Fruit fly (Drosophila melanogaster) whole organism, prepupa: Measurements from ENCODE around the gene tst.
A peak's percentile ranks its signal among the peaks of the same experiment; 100 is the strongest.

Experiments
- CG10631 ChIP-seq: fragments of 200-800 bp; sonication (Bioruptor generic); optimal IDR thresholded peaks from 2 replicates; lab custom pipeline; 2016; ENCODE audit warnings: missing biosample characterization, missing genetic modification characterization
- CG10669 ChIP-seq: fragments of 200-800 bp; sonication (Bioruptor generic); optimal IDR thresholded peaks from 3 replicates; lab custom pipeline; 2018; ENCODE audit warnings: missing biosample characterization, mild to moderate bottlenecking, missing genetic modification characterization, moderate library complexity
- CG11902 ChIP-seq: fragments of 200-800 bp; sonication (Bioruptor generic); optimal IDR thresholded peaks from 3 replicates; lab custom pipeline; 2016; ENCODE audit warnings: missing biosample characterization, missing genetic modification characterization
- CG15336 ChIP-seq: fragments of 200-800 bp; sonication (Bioruptor generic); IDR thresholded peaks from 2 replicates; pipeline ENCODE4 v1.3.6; 2022; ENCODE audit warnings: missing biosample characterization, missing genetic modification characterization
- CG3032 ChIP-seq: fragments of 200-800 bp; optimal IDR thresholded peaks from 2 replicates; lab custom pipeline; 2019; ENCODE audit warnings: missing biosample characterization, mild to moderate bottlenecking, missing genetic modification characterization, moderate library complexity
- CG31627 ChIP-seq: fragments of 200-800 bp; sonication (Bioruptor generic); optimal IDR thresholded peaks from 3 replicates; lab custom pipeline; 2016; ENCODE audit warnings: missing biosample characterization, missing genetic modification characterization
- CG32006 ChIP-seq: fragments of 200-800 bp; sonication (Bioruptor generic); optimal IDR thresholded peaks from 3 replicates; lab custom pipeline; 2017; ENCODE audit warnings: missing biosample characterization, mild to moderate bottlenecking, missing genetic modification characterization
- CG34406 ChIP-seq: fragments of 200-800 bp; sonication (Bioruptor generic); optimal IDR thresholded peaks from 3 replicates; lab custom pipeline; 2016; ENCODE audit warnings: missing biosample characterization, missing genetic modification characterization
- CG3919 ChIP-seq: fragments of 200-800 bp; sonication (Bioruptor generic); optimal IDR thresholded peaks from 3 replicates; lab custom pipeline; 2016; ENCODE audit warnings: missing biosample characterization, missing genetic modification characterization
- CG6163 ChIP-seq: fragments of 200-800 bp; sonication (Bioruptor generic); IDR thresholded peaks from 3 replicates; pipeline ENCODE4 v1.3.6; 2022; ENCODE audit warnings: missing biosample characterization, missing genetic modification characterization
- CG6276 ChIP-seq: fragments of 200-800 bp; sonication (Bioruptor generic); optimal IDR thresholded peaks from 2 replicates; lab custom pipeline; 2017; ENCODE audit warnings: missing biosample characterization, mild to moderate bottlenecking, missing genetic modification characterization
- CG6792 ChIP-seq: fragments of 200-800 bp; sonication (Bioruptor generic); optimal IDR thresholded peaks from 3 replicates; lab custom pipeline; 2016; ENCODE audit warnings: missing biosample characterization, missing genetic modification characterization
- CG6854 ChIP-seq: fragments of 200-800 bp; sonication (Bioruptor generic); optimal IDR thresholded peaks from 2 replicates; lab custom pipeline; 2017; ENCODE audit warnings: missing biosample characterization, mild to moderate bottlenecking, missing genetic modification characterization
- CG8119 ChIP-seq: fragments of 200-800 bp; sonication (Bioruptor generic); IDR thresholded peaks from 3 replicates; pipeline ENCODE4 v1.3.6; 2022; ENCODE audit warnings: missing biosample characterization, missing genetic modification characterization
- CG8632 ChIP-seq: fragments of 200-800 bp; sonication (Bioruptor generic); optimal IDR thresholded peaks from 3 replicates; lab custom pipeline; 2016; ENCODE audit warnings: missing biosample characterization, missing genetic modification characterization
- CG9139 ChIP-seq: fragments of 200-800 bp; sonication (Bioruptor generic); optimal IDR thresholded peaks from 3 replicates; lab custom pipeline; 2017; ENCODE audit warnings: missing biosample characterization, mild to moderate bottlenecking, missing genetic modification characterization
- Eip75B ChIP-seq: fragments of 200-800 bp; sonication (Bioruptor generic); optimal IDR thresholded peaks from 3 replicates; lab custom pipeline; 2016; ENCODE audit warnings: missing biosample characterization, missing genetic modification characterization
- Eip78C ChIP-seq: fragments of 200-800 bp; sonication (Bioruptor generic); peaks from one replicate; lab custom pipeline; 2016; ENCODE audit warnings: missing biosample characterization, missing genetic modification characterization
- Eip93F ChIP-seq: fragments of 200-800 bp; sonication (Bioruptor generic); optimal IDR thresholded peaks from 2 replicates; lab custom pipeline; 2016; ENCODE audit warnings: missing biosample characterization, mild to moderate bottlenecking, missing genetic modification characterization
- Ets21C ChIP-seq: fragments of 200-800 bp; sonication (Bioruptor generic); optimal IDR thresholded peaks from 3 replicates; lab custom pipeline; 2016; ENCODE audit warnings: missing biosample characterization, missing genetic modification characterization
- Gug ChIP-seq: fragments of 200-800 bp; sonication (Bioruptor generic); IDR thresholded peaks from 2 replicates; pipeline ENCODE4 v1.3.6; 2022; ENCODE audit warnings: missing biosample characterization, missing genetic modification characterization
- Hr38 ChIP-seq: sonication (Bioruptor generic); optimal IDR thresholded peaks from 2 replicates; lab custom pipeline; 2016; ENCODE audit warnings: missing biosample characterization, missing genetic modification characterization
- Hr4 ChIP-seq: fragments of 200-800 bp; sonication (Bioruptor generic); optimal IDR thresholded peaks from 3 replicates; lab custom pipeline; 2016; ENCODE audit warnings: missing biosample characterization, missing genetic modification characterization
- Lpt ChIP-seq: fragments of 200-800 bp; sonication (Bioruptor generic); optimal IDR thresholded peaks from 3 replicates; lab custom pipeline; 2016; ENCODE audit warnings: missing biosample characterization, missing genetic modification characterization
- OdsH ChIP-seq: fragments of 200-800 bp; sonication (Bioruptor generic); optimal IDR thresholded peaks from 3 replicates; lab custom pipeline; 2016; ENCODE audit warnings: missing biosample characterization, missing genetic modification characterization
- Sox102F ChIP-seq: fragments of 200-800 bp; sonication (Bioruptor generic); optimal IDR thresholded peaks from 2 replicates; lab custom pipeline; 2016; ENCODE audit warnings: missing biosample characterization, mild to moderate bottlenecking, missing genetic modification characterization
- Sox14 ChIP-seq: fragments of 200-800 bp; sonication (Bioruptor generic); optimal IDR thresholded peaks from 3 replicates; lab custom pipeline; 2016; ENCODE audit warnings: missing biosample characterization, missing genetic modification characterization
- Sox15 ChIP-seq: fragments of 200-800 bp; sonication (Bioruptor generic); optimal IDR thresholded peaks from 3 replicates; lab custom pipeline; 2016; ENCODE audit warnings: missing biosample characterization, missing genetic modification characterization
- achi ChIP-seq: fragments of 200-800 bp; sonication (Bioruptor generic); optimal IDR thresholded peaks from 3 replicates; lab custom pipeline; 2016; ENCODE audit warnings: missing biosample characterization, missing genetic modification characterization
- acj6 ChIP-seq: fragments of 200-800 bp; sonication (Bioruptor generic); optimal IDR thresholded peaks from 3 replicates; lab custom pipeline; 2016; ENCODE audit warnings: missing biosample characterization, missing genetic modification characterization
- cyc ChIP-seq: fragments of 200-800 bp; sonication (Bioruptor generic); optimal IDR thresholded peaks from 3 replicates; lab custom pipeline; 2016; ENCODE audit warnings: missing biosample characterization, missing genetic modification characterization
- dac ChIP-seq: fragments of 200-800 bp; sonication (Bioruptor generic); optimal IDR thresholded peaks from 2 replicates; lab custom pipeline; 2017; ENCODE audit warnings: missing biosample characterization, mild to moderate bottlenecking, missing genetic modification characterization
- dsx ChIP-seq: fragments of 200-800 bp; optimal IDR thresholded peaks from 3 replicates; lab custom pipeline; 2019; ENCODE audit warnings: missing biosample characterization, mild to moderate bottlenecking, missing genetic modification characterization, moderate library complexity; ENCODE audit not compliant: poor library complexity, severe bottlenecking
- eg ChIP-seq: fragments of 200-800 bp; sonication (Bioruptor generic); IDR thresholded peaks from 3 replicates; pipeline ENCODE4 v1.3.6; 2022; ENCODE audit warnings: missing biosample characterization, missing genetic modification characterization
- esn ChIP-seq: fragments of 200-800 bp; sonication (Bioruptor generic); optimal IDR thresholded peaks from 2 replicates; lab custom pipeline; 2016; ENCODE audit warnings: missing biosample characterization, mild to moderate bottlenecking, missing genetic modification characterization, moderate library complexity
- fd85E ChIP-seq: fragments of 200-800 bp; sonication (Bioruptor generic); optimal IDR thresholded peaks from 3 replicates; lab custom pipeline; 2016; ENCODE audit warnings: missing biosample characterization, missing genetic modification characterization
- pdm3 ChIP-seq: fragments of 200-800 bp; sonication (Bioruptor generic); optimal IDR thresholded peaks from 3 replicates; lab custom pipeline; 2016; ENCODE audit warnings: missing biosample characterization, missing genetic modification characterization
- salr ChIP-seq, 2 experiments: fragments of 200-800 bp; sonication (Bioruptor generic); optimal IDR thresholded peaks; 3 replicates each; lab custom pipeline; 2016 to 2018; ENCODE audit warnings: missing biosample characterization in 2 of 2, missing genetic modification characterization in 2 of 2, mild to moderate bottlenecking in 1 of 2
- ss ChIP-seq, 2 experiments: fragments of 200-800 bp; sonication (Bioruptor generic); optimal IDR thresholded peaks; 2 replicates in 1 of 2; 3 replicates in 1 of 2; lab custom pipeline; 2017 to 2018; ENCODE audit warnings: mild to moderate bottlenecking in 2 of 2, missing biosample characterization in 2 of 2, missing genetic modification characterization in 2 of 2, moderate library complexity in 1 of 2
- svp ChIP-seq: fragments of 200-800 bp; sonication (Bioruptor generic); peaks from one replicate; lab custom pipeline; 2016; ENCODE audit warnings: missing biosample characterization, missing genetic modification characterization

Gene tst

DNA sequence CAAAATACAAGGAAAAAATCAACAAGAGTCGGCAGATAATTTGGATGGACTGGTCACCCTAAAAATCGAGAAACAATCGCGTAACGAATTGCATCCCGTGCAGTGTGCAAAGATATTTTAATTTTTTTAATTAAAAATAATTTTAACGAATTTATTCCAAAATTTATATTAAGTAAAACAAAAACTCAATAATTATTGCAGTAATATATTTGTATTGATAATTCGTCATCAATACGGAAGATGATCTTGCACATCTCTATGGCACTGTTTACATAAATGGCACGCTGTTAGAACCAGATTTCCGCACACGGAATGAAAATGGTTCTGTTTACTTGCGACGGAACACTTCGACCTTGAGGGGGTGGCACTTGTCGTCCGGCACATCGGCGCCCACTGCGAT, at the start of gene tst (continued):
- TF ChIP-seq CG6276 (GFP tag; lab: Kevin White, UChicago) (no peak), Ets21C (no peak), CG10669 (peak; percentile 84), Sox102F (GFP tag; lab: Kevin White, UChicago) (peak; percentile 74), CG3032 (tag; lab: Kevin White, UChicago) (peak; percentile 91), Sox14 (GFP tag; lab: Kevin White, UChicago) (peak; percentile 78), esn (GFP tag; lab: Kevin White, UChicago) (peak; percentile 88)

DNA sequence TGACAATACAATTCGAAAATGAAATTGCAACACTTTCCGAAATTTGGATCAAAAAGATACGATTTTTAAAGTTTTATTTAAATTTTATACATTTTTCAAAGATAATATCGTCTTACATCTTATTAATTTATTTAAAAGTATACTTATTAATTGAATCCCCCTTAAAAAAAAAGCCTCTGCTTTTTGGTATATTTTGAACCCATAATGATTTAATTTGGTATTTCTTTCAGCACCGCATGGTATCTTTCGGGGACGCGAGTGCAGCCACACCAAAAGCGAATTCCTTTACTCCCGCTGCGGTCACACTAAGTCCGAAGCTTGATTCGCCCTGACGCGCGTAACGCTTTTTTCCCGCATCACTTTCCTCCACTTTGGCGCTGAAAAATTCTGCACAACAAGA, 47.6 kb upstream of the tst start:
- TF ChIP-seq OdsH (GFP tag; lab: Kevin White, UChicago) (peak; percentile 45), Sox102F (GFP tag; lab: Kevin White, UChicago) (no peak), CG3919 (no peak), dac (no peak), Sox15 (GFP tag; lab: Kevin White, UChicago) (no peak), Eip78C (GFP tag; lab: Kevin White, UChicago) (peak; percentile 65), esn (GFP tag; lab: Kevin White, UChicago) (peak; percentile 11), salr (GFP tag; optimal IDR thresholded peaks at IDR 0.05; lab: Kevin White, UChicago) (no peak), Gug (GFP tag; lab: Robert Waterston, UW) (no peak), CG32006 (GFP tag; lab: Kevin White, UChicago) (peak; percentile 20), CG15336 (GFP tag; lab: Robert Waterston, UW) (peak; percentile 33; the same call in 1 of the 2 replicates), CG11902 (GFP tag; lab: Kevin White, UChicago) (no peak), CG31627 (GFP tag; lab: Kevin White, UChicago) (no peak), eg (GFP tag; lab: Robert Waterston, UW) (no peak), CG8632 (GFP tag; lab: Kevin White, UChicago) (no peak), CG34406 (GFP tag; lab: Kevin White, UChicago) (no peak), Eip93F (GFP tag; lab: Kevin White, UChicago) (no peak), Lpt (no peak), svp (no peak), acj6 (peak; percentile 14), CG6163 (GFP tag; lab: Robert Waterston, UW) (0 out of 3 replicates have a peak, but pooled peaks have one; percentile 13), pdm3 (GFP tag; lab: Kevin White, UChicago) (no peak), CG6792 (GFP tag; lab: Kevin White, UChicago) (no peak), achi (peak; percentile 11), cyc (GFP tag; lab: Kevin White, UChicago) (peak; percentile 6), Eip75B (no peak), CG6854 (GFP tag; lab: Kevin White, UChicago) (no peak), CG10631 (GFP tag; lab: Kevin White, UChicago) (no peak), Hr38 (GFP tag; lab: Kevin White, UChicago) (no peak), CG6276 (GFP tag; lab: Kevin White, UChicago) (no peak), fd85E (GFP tag; lab: Kevin White, UChicago) (no peak), CG3032 (tag; lab: Kevin White, UChicago) (peak; percentile 0), CG8119 (GFP tag; lab: Robert Waterston, UW) (peak; percentile 47; the same call in 2 of the 3 replicates), CG9139 (GFP tag; lab: Kevin White, UChicago) (no peak), dsx (no peak), ss (GFP tag; optimal IDR thresholded peaks at IDR 0.05; lab: Kevin White, UChicago) (no peak), Hr4 (GFP tag; lab: Kevin White, UChicago) (peak; percentile 10)
